Worm (Caenorhabditis elegans): ENCODE results near the gene C27D9.2.
A peak's percentile ranks its signal among the peaks of the same experiment; 100 is the strongest.

C27D9.2 gene

ce11 chrII:4766284-4766683 is 9.6 kb upstream of the C27D9.2 start, which contains the start of gene ttm-2:
ttm-2 (minus strand) TSS chrII:4766384.
- TF ChIP-seq atf-7 (tag; optimal IDR thresholded peaks at IDR 0.05) (no peak), nhr-80 (tag; optimal IDR thresholded peaks at IDR 0.05) (no peak), sptf-2 (GFP tag; optimal IDR thresholded peaks at IDR 0.05) (no peak), pha-4 (tag; optimal IDR thresholded peaks at IDR 0.05) (no peak), Y53F4B.3 (GFP tag; IDR thresholded peaks at IDR 0.05) (no peak), ama-1 (optimal IDR thresholded peaks at IDR 0.05) (no peak), ama-1 (GFP tag; optimal IDR thresholded peaks at IDR 0.05) (no peak), hsf-1 (GFP tag; IDR thresholded peaks at IDR 0.05) (no peak), aptf-2 (GFP tag; conservative IDR thresholded peaks at IDR 0.05) (no peak), F37B4.10 (GFP tag; IDR thresholded peaks at IDR 0.05) (no peak), Y56A3A.18 (GFP tag; IDR thresholded peaks at IDR 0.05) (no peak), attf-3 (GFP tag; conservative IDR thresholded peaks at IDR 0.05) (no peak), F10E7.11 (tag; optimal IDR thresholded peaks at IDR 0.05) (no peak), T26A5.8 (tag; optimal IDR thresholded peaks at IDR 0.05) (no peak), egrh-3 (GFP tag; IDR thresholded peaks at IDR 0.05) (no peak), Y53G8AR.9 (GFP tag; conservative IDR thresholded peaks at IDR 0.05) (no peak)

ce11 chrII:4762574-4763285 is 6.1 kb upstream of the C27D9.2 start, which contains the start of gene F26G1.2:
F26G1.2 (plus strand) TSS chrII:4763081.
- no peak for TF ChIP-seq let-607 (tag; optimal IDR thresholded peaks at IDR 0.05)
- TF ChIP-seq tbp1 (GFP tag; optimal IDR thresholded peaks at IDR 0.05), result no peak
- peak; percentile 47; the same call in 1 of the 2 replicates for TF ChIP-seq lin-26 (GFP tag; IDR thresholded peaks at IDR 0.05)
- peak; percentile 11 for TF ChIP-seq ztf-26 (tag; optimal IDR thresholded peaks at IDR 0.05)
- TF ChIP-seq ccch-3 (GFP tag; optimal IDR thresholded peaks at IDR 0.05), result no peak
- TF ChIP-seq lin-35 (GFP tag; optimal IDR thresholded peaks at IDR 0.05), result no peak

ce11 chrII:4761020-4761419 is 4.4 kb upstream of the C27D9.2 start:
- TF ChIP-seq F52B5.7 (tag; optimal IDR thresholded peaks at IDR 0.05) (no peak), Y67H2A.10 (GFP tag; conservative IDR thresholded peaks at IDR 0.05) (no peak), ztf-26 (tag; optimal IDR thresholded peaks at IDR 0.05) (peak; percentile 6)

ce11 chrII:4759835-4760234 is 3.2 kb upstream of the C27D9.2 start:
- no peak for TF ChIP-seq madf-3 (GFP tag; IDR thresholded peaks at IDR 0.05)
- no peak for TF ChIP-seq nhr-90 (tag; optimal IDR thresholded peaks at IDR 0.05)
- no peak for TF ChIP-seq rec-8 (tag; optimal IDR thresholded peaks at IDR 0.05)
- no peak for TF ChIP-seq nhr-80 (tag; optimal IDR thresholded peaks at IDR 0.05)
- TF ChIP-seq bed-2 (GFP tag; IDR thresholded peaks at IDR 0.05), result no peak
- TF ChIP-seq Y95B8A.8 (GFP tag; IDR thresholded peaks at IDR 0.05), result no peak
- no peak for TF ChIP-seq tbx-9 (tag; optimal IDR thresholded peaks at IDR 0.05; ENCODE audit: borderline replicate concordance)
- TF ChIP-seq pha-4 (tag; optimal IDR thresholded peaks at IDR 0.05), result no peak
- TF ChIP-seq snpc-1.1 (tag; optimal IDR thresholded peaks at IDR 0.05; ENCODE audit: insufficient read depth), result no peak
- TF ChIP-seq unc-130 (GFP tag; optimal IDR thresholded peaks at IDR 0.05), result no peak
- TF ChIP-seq Y56A3A.18 (GFP tag; IDR thresholded peaks at IDR 0.05), result no peak
- no peak for TF ChIP-seq let-607 (tag; optimal IDR thresholded peaks at IDR 0.05)
- no peak for TF ChIP-seq dox-1 (GFP tag; IDR thresholded peaks at IDR 0.05)
- TF ChIP-seq ztf-3 (GFP tag; optimal IDR thresholded peaks at IDR 0.05), result no peak
- TF ChIP-seq hrde-1 (tag; optimal IDR thresholded peaks at IDR 0.05; ENCODE audit: borderline replicate concordance), result no peak
- no peak for TF ChIP-seq nfyb-1 (GFP tag; IDR thresholded peaks at IDR 0.05)
- no peak for TF ChIP-seq lag-1 (GFP tag; IDR thresholded peaks at IDR 0.05)
- no peak for TF ChIP-seq chd-7 (tag; optimal IDR thresholded peaks at IDR 0.05)
- no peak for TF ChIP-seq F10E7.11 (tag; optimal IDR thresholded peaks at IDR 0.05)
- no peak for TF ChIP-seq ets-4 (GFP tag; optimal IDR thresholded peaks at IDR 0.05)
